Worm (Caenorhabditis elegans): Measurements from ENCODE around the gene T16A1.10.

- TF ChIP-seq ama-1 (optimal IDR thresholded peaks at IDR 0.05) (no peak), hmg-4 (GFP tag; optimal IDR thresholded peaks at IDR 0.05) (no peak), flt-1 (GFP tag; IDR thresholded peaks at IDR 0.05) (no peak), scrt-1 (GFP tag; IDR thresholded peaks at IDR 0.05) (no peak), pes-1 (GFP tag; IDR thresholded peaks at IDR 0.05) (no peak), ceh-36 (tag; optimal IDR thresholded peaks at IDR 0.05) (no peak), tbx-11 (GFP tag; IDR thresholded peaks at IDR 0.05) (no peak), ets-7 (tag; optimal IDR thresholded peaks at IDR 0.05) (no peak), hnd-1 (tag; optimal IDR thresholded peaks at IDR 0.05) (no peak), sea-1 (GFP tag; conservative IDR thresholded peaks at IDR 0.05) (no peak), aly-1 (tag; optimal IDR thresholded peaks at IDR 0.05) (no peak), tra-4 (tag; optimal IDR thresholded peaks at IDR 0.05) (no peak), F13C5.2 (tag; optimal IDR thresholded peaks at IDR 0.05) (no peak)
Observed at ce11 chrII:2071429-2071828, 20.5 kb downstream of the T16A1.10 start, which contains the start of gene F07E5.7.
